Fruit fly (Drosophila melanogaster) whole organism, embryonic: Measurements from ENCODE around the gene att-ORFB.

Experiments
- Antp ChIP-seq: fragments of 200-800 bp; sonication (Bioruptor generic); optimal IDR thresholded peaks from 3 replicates; lab custom pipeline; 2016; ENCODE audit warnings: missing biosample characterization, missing genetic modification characterization
- B-H1 ChIP-seq: fragments of 200-800 bp; sonication (Bioruptor generic); IDR thresholded peaks from 3 replicates; pipeline ENCODE4 v1.3.6; 2022; ENCODE audit warnings: missing biosample characterization, missing genetic modification characterization
- CG10147 ChIP-seq: fragments of 200-800 bp; sonication (Bioruptor generic); optimal IDR thresholded peaks from 2 replicates; lab custom pipeline; 2019; ENCODE audit warnings: missing biosample characterization, mild to moderate bottlenecking, missing genetic modification characterization, moderate library complexity
- CG10321 ChIP-seq: fragments of 200-800 bp; sonication (Bioruptor generic); IDR thresholded peaks from 2 replicates; pipeline ENCODE4 v1.3.6; 2022; ENCODE audit warnings: missing biosample characterization, missing genetic modification characterization
- CG12391 ChIP-seq: fragments of 200-800 bp; sonication (Bioruptor generic); optimal IDR thresholded peaks from 3 replicates; lab custom pipeline; 2018; ENCODE audit warnings: missing biosample characterization, mild to moderate bottlenecking, missing genetic modification characterization, moderate library complexity
- CG13287 ChIP-seq: fragments of 200-800 bp; sonication (Bioruptor generic); IDR thresholded peaks from 2 replicates; pipeline ENCODE4 v1.3.6; 2022; ENCODE audit warnings: missing biosample characterization, missing genetic modification characterization; ENCODE audit not compliant: partially characterized antibody
- CG14441 ChIP-seq: fragments of 200-800 bp; sonication (Bioruptor generic); IDR thresholded peaks from 2 replicates; pipeline ENCODE4 v1.3.6; 2022; ENCODE audit warnings: missing biosample characterization, missing genetic modification characterization
- CG15011 ChIP-seq: fragments of 200-800 bp; sonication (Bioruptor generic); optimal IDR thresholded peaks from 3 replicates; lab custom pipeline; 2018; ENCODE audit warnings: missing biosample characterization, mild to moderate bottlenecking, missing genetic modification characterization
- CG15269 ChIP-seq: fragments of 200-800 bp; sonication (Bioruptor generic); optimal IDR thresholded peaks from 2 replicates; lab custom pipeline; 2018; ENCODE audit warnings: missing biosample characterization, mild to moderate bottlenecking, missing genetic modification characterization, moderate library complexity
- CG15696 ChIP-seq: fragments of 200-800 bp; sonication (Bioruptor generic); optimal IDR thresholded peaks from 2 replicates; lab custom pipeline; 2019; ENCODE audit warnings: missing biosample characterization, mild to moderate bottlenecking, missing genetic modification characterization, moderate library complexity
- CG1603 ChIP-seq: fragments of 200-800 bp; sonication (Bioruptor generic); optimal IDR thresholded peaks from 2 replicates; lab custom pipeline; 2019; ENCODE audit warnings: missing biosample characterization, mild to moderate bottlenecking, missing genetic modification characterization, moderate library complexity
- CG17829 ChIP-seq: fragments of 200-800 bp; optimal IDR thresholded peaks from 2 replicates; lab custom pipeline; 2019; ENCODE audit warnings: missing biosample characterization, mild to moderate bottlenecking, missing genetic modification characterization, moderate library complexity
- CG18011 ChIP-seq: fragments of 200-800 bp; sonication (Bioruptor generic); optimal IDR thresholded peaks from 2 replicates; lab custom pipeline; 2017; ENCODE audit warnings: missing biosample characterization, missing genetic modification characterization, mild to moderate bottlenecking, moderate library complexity, missing genotype
- CG2875 ChIP-seq: fragments of 200-800 bp; sonication (Bioruptor generic); optimal IDR thresholded peaks from 2 replicates; lab custom pipeline; 2017; ENCODE audit warnings: missing biosample characterization, mild to moderate bottlenecking, missing genetic modification characterization, missing genetic modification reagents
- CG30403 ChIP-seq: fragments of 200-800 bp; sonication (Bioruptor generic); optimal IDR thresholded peaks from 3 replicates; lab custom pipeline; 2016; ENCODE audit warnings: missing biosample characterization, missing genetic modification characterization
- CG34376 ChIP-seq: fragments of 200-800 bp; sonication (Bioruptor generic); optimal IDR thresholded peaks from 2 replicates; lab custom pipeline; 2018; ENCODE audit warnings: missing biosample characterization, mild to moderate bottlenecking, missing genetic modification characterization
- CG3847 ChIP-seq: fragments of 200-800 bp; sonication (Bioruptor generic); IDR thresholded peaks from 2 replicates; pipeline ENCODE4 v1.3.6; 2022; ENCODE audit warnings: missing biosample characterization, missing genetic modification characterization
- CG42726 ChIP-seq: fragments of 200-800 bp; sonication (Bioruptor generic); IDR thresholded peaks from 2 replicates; pipeline ENCODE4 v1.3.6; 2022; ENCODE audit warnings: missing biosample characterization, missing genetic modification characterization; ENCODE audit not compliant: partially characterized antibody
- CG4328 ChIP-seq: fragments of 200-800 bp; sonication (Bioruptor generic); optimal IDR thresholded peaks from 3 replicates; lab custom pipeline; 2017; ENCODE audit warnings: missing biosample characterization, missing genetic modification reagents, missing genetic modification characterization
- CG4820 ChIP-seq: fragments of 200-800 bp; sonication (Bioruptor generic); optimal IDR thresholded peaks from 3 replicates; lab custom pipeline; 2016; ENCODE audit warnings: missing biosample characterization, missing genetic modification characterization
- CG6175 ChIP-seq: fragments of 200-800 bp; sonication (Bioruptor generic); IDR thresholded peaks from 3 replicates; pipeline ENCODE4 v1.3.6; 2022; ENCODE audit warnings: missing biosample characterization, missing genetic modification characterization
- CG6654 ChIP-seq: fragments of 200-800 bp; sonication (Bioruptor generic); optimal IDR thresholded peaks from 2 replicates; lab custom pipeline; 2017; ENCODE audit warnings: missing biosample characterization, mild to moderate bottlenecking, missing genetic modification characterization
- CG8388 ChIP-seq: fragments of 200-800 bp; sonication (Bioruptor generic); optimal IDR thresholded peaks from 2 replicates; lab custom pipeline; 2019; ENCODE audit warnings: missing biosample characterization, mild to moderate bottlenecking, missing genetic modification characterization, moderate library complexity
- CG8478 ChIP-seq: fragments of >200 bp; optimal IDR thresholded peaks from 2 replicates; lab custom pipeline; 2018
- CG8944 ChIP-seq: fragments of 200-800 bp; sonication (Bioruptor generic); optimal IDR thresholded peaks from 3 replicates; lab custom pipeline; 2016; ENCODE audit warnings: missing biosample characterization, missing genetic modification characterization
- CHES-1-like ChIP-seq: fragments of 200-800 bp; sonication (Bioruptor generic); optimal IDR thresholded peaks from 2 replicates; lab custom pipeline; 2016; ENCODE audit warnings: missing biosample characterization, missing genetic modification characterization
- D ChIP-seq, 2 experiments: fragments of 200-800 bp in 1 of 2; fragments of >200 bp in 1 of 2; sonication (Bioruptor generic) in 1 of 2; optimal IDR thresholded peaks; 2 replicates in 1 of 2; 3 replicates in 1 of 2; lab custom pipeline; 2017; ENCODE audit warnings: mild to moderate bottlenecking in 1 of 2, missing biosample characterization in 1 of 2, missing genetic modification characterization in 1 of 2, missing genetic modification reagents in 1 of 2
- Dp ChIP-seq: fragments of 200-800 bp; sonication (Bioruptor generic); optimal IDR thresholded peaks from 2 replicates; lab custom pipeline; 2018; ENCODE audit warnings: missing biosample characterization, mild to moderate bottlenecking, missing genetic modification characterization, moderate library complexity
- Fer2 ChIP-seq: fragments of 200-800 bp; sonication (Bioruptor generic); optimal IDR thresholded peaks from 2 replicates; lab custom pipeline; 2018; ENCODE audit warnings: missing biosample characterization, mild to moderate bottlenecking, missing genetic modification characterization, moderate library complexity
- Med ChIP-seq: fragments of 200-800 bp; sonication (Bioruptor generic); peaks from one replicate; lab custom pipeline; 2016; ENCODE audit warnings: missing biosample characterization, missing genetic modification characterization, mild to moderate bottlenecking, inconsistent platforms, moderate library complexity
- Mrtf ChIP-seq: fragments of 200-800 bp; sonication (Bioruptor generic); IDR thresholded peaks from 3 replicates; pipeline ENCODE4 v1.3.6; 2022; ENCODE audit warnings: missing biosample characterization, missing genetic modification characterization
- NfI ChIP-seq: fragments of 200-800 bp; sonication (Bioruptor generic); optimal IDR thresholded peaks from 3 replicates; lab custom pipeline; 2018; ENCODE audit warnings: missing biosample characterization, mild to moderate bottlenecking, missing genetic modification characterization, moderate library complexity
- Trl ChIP-seq, 3 experiments: fragments of >200 bp in 2 of 3; fragments of 200-800 bp in 1 of 3; sonication (Bioruptor generic) in 1 of 3; optimal IDR thresholded peaks; 2 replicates in 1 of 3; 3 replicates in 2 of 3; lab custom pipeline; 2016 to 2017; ENCODE audit warnings: missing biosample characterization in 1 of 3, missing genetic modification characterization in 1 of 3
- bowl ChIP-seq: fragments of 200-800 bp; sonication (Bioruptor generic); IDR thresholded peaks from 2 replicates; pipeline ENCODE4 v1.3.6; 2022; ENCODE audit warnings: missing biosample characterization, missing genetic modification characterization
- br ChIP-seq: fragments of >200 bp; optimal IDR thresholded peaks from 2 replicates; lab custom pipeline; 2017
- crol ChIP-seq: fragments of 200-800 bp; sonication (Bioruptor generic); IDR thresholded peaks from 2 replicates; pipeline ENCODE4 v1.3.6; 2022; ENCODE audit warnings: missing biosample characterization, missing genetic modification characterization
- exex ChIP-seq: fragments of 200-800 bp; sonication (Bioruptor generic); optimal IDR thresholded peaks from 4 replicates; lab custom pipeline; 2018; ENCODE audit warnings: missing biosample characterization, mild to moderate bottlenecking, missing genetic modification characterization, moderate library complexity
- gcm2 ChIP-seq: fragments of 200-800 bp; sonication (Bioruptor generic); optimal IDR thresholded peaks from 2 replicates; lab custom pipeline; 2016; ENCODE audit warnings: missing biosample characterization, missing genetic modification characterization
- ham ChIP-seq: fragments of 200-800 bp; sonication (Bioruptor generic); IDR thresholded peaks from 2 replicates; pipeline ENCODE4 v1.3.6; 2022; ENCODE audit warnings: missing biosample characterization, missing genetic modification characterization
- kah ChIP-seq: fragments of 200-800 bp; sonication (Bioruptor generic); optimal IDR thresholded peaks from 2 replicates; lab custom pipeline; 2018; ENCODE audit warnings: missing biosample characterization, mild to moderate bottlenecking, missing genetic modification characterization
- kay ChIP-seq: fragments of 200-800 bp; sonication (Bioruptor generic); optimal IDR thresholded peaks from 2 replicates; lab custom pipeline; 2016; ENCODE audit warnings: missing biosample characterization, missing genetic modification characterization
- mirr ChIP-seq: fragments of 200-800 bp; sonication (Bioruptor generic); optimal IDR thresholded peaks from 3 replicates; lab custom pipeline; 2018; ENCODE audit warnings: missing biosample characterization, mild to moderate bottlenecking, missing genetic modification characterization
- mld ChIP-seq: fragments of 200-800 bp; sonication (Bioruptor generic); IDR thresholded peaks from 3 replicates; pipeline ENCODE4 v1.3.6; 2022; ENCODE audit warnings: missing biosample characterization, missing genetic modification characterization; ENCODE audit not compliant: partially characterized antibody
- pan ChIP-seq, 4 experiments: fragments of >200 bp in 3 of 4; fragments of 200-800 bp in 1 of 4; sonication (Bioruptor generic) in 1 of 4; optimal IDR thresholded peaks in 3 of 4; IDR thresholded peaks in 1 of 4; 2 replicates each; pipeline versions ENCODE4 v1.3.6 to Lab custom; 2017 to 2022; ENCODE audit warnings: missing biosample characterization in 2 of 4, missing genetic modification characterization in 2 of 4, mixed read lengths in 1 of 4
- scrt ChIP-seq: fragments of 200-800 bp; sonication (Bioruptor generic); optimal IDR thresholded peaks from 2 replicates; lab custom pipeline; 2018; ENCODE audit warnings: missing biosample characterization, mild to moderate bottlenecking, missing genetic modification characterization, moderate library complexity
- sd ChIP-seq: fragments of 200-800 bp; sonication (Bioruptor generic); optimal IDR thresholded peaks from 3 replicates; lab custom pipeline; 2018; ENCODE audit warnings: missing biosample characterization, mild to moderate bottlenecking, missing genetic modification characterization, moderate library complexity
- shn ChIP-seq: fragments of 200-800 bp; sonication (Bioruptor generic); optimal IDR thresholded peaks from 3 replicates; lab custom pipeline; 2016; ENCODE audit warnings: missing biosample characterization, missing genetic modification characterization
- tll ChIP-seq, 2 experiments: fragments of 200-800 bp in 1 of 2; fragments of >200 bp in 1 of 2; sonication (Bioruptor generic) in 1 of 2; optimal IDR thresholded peaks; 2 replicates each; lab custom pipeline; 2017 to 2019; ENCODE audit warnings: missing biosample characterization in 2 of 2, missing genetic modification characterization in 2 of 2, mild to moderate bottlenecking in 1 of 2, moderate library complexity in 1 of 2

Gene att-ORFB

DNA sequence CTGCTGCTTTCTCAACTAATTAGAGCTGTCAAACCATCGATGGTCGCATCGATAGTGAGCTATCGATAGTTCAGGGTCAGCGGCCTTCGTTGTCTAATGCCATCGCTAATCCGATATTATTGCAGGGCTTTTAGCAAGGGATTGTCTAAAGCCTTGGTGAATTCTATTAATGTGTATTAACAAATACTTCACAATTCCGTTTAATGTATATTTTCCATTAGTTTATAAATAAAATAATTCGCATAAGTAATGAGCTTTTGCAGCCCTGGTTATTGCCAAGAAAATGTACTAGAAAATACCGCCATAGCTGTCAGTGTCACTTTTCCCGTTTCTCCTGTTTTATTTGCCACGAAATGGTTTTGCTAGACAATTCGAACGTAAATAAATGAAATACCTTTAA, 25.6 kb upstream of the att-ORFB start, which contains the start of the genes EloB and Srp14 (continued):
- TF ChIP-seq mld (peak; percentile 92), Dp (GFP tag; lab: Kevin White, UChicago) (peak; percentile 44), exex (no peak), crol (peak; percentile 52; the same call in 1 of the 2 replicates), mirr (GFP tag; lab: Kevin White, UChicago) (peak; percentile 51), gcm2 (GFP tag; lab: Kevin White, UChicago) (no peak), CG2875 (peak; percentile 42), sd (no peak), CG6654 (GFP tag; lab: Kevin White, UChicago) (no peak), Antp (peak; percentile 83), pan (optimal IDR thresholded peaks at IDR 0.05; lab: Kevin White, UChicago) (no peak), pan (GFP tag; optimal IDR thresholded peaks at IDR 0.05 in 1 of 2, IDR thresholded peaks at IDR 0.05 in 1 of 2) (peak in 1 of 2 experiments; percentile 70), CG30403 (GFP tag; lab: Kevin White, UChicago) (peak; percentile 90), CG4328 (GFP tag; lab: Kevin White, UChicago) (peak; percentile 65), kay (GFP tag; lab: Kevin White, UChicago) (peak; percentile 63), CG3847 (peak; percentile 87), B-H1 (GFP tag; lab: Robert Waterston, UW) (peak; percentile 43; the same call in 2 of the 3 replicates), Mrtf (GFP tag; lab: Robert Waterston, UW) (peak; percentile 64; the same call in 2 of the 3 replicates), Fer2 (tag; lab: Kevin White, UChicago) (peak; percentile 84), scrt (GFP tag; lab: Kevin White, UChicago) (peak; percentile 71), CG8944 (GFP tag; lab: Kevin White, UChicago) (peak; percentile 57), Trl (optimal IDR thresholded peaks at IDR 0.05; lab: Kevin White, UChicago) (no peak), Trl (GFP tag; optimal IDR thresholded peaks at IDR 0.05; lab: Kevin White, UChicago) (peak; percentile 69), CG8388 (peak; percentile 77), CG13287 (GFP tag; lab: Robert Waterston, UW) (peak; percentile 98), CG18011 (GFP tag; lab: Kevin White, UChicago) (peak; percentile 66), CG8478 (lab: Kevin White, UChicago) (no peak), bowl (GFP tag; lab: Robert Waterston, UW) (peak; percentile 18; the same call in 1 of the 2 replicates), tll (GFP tag; optimal IDR thresholded peaks at IDR 0.05; lab: Kevin White, UChicago) (peak in 1 of 2 experiments; percentile 28), D (optimal IDR thresholded peaks at IDR 0.05; lab: Kevin White, UChicago) (no peak), D (GFP tag; optimal IDR thresholded peaks at IDR 0.05; lab: Kevin White, UChicago) (peak; percentile 24), CG10147 (GFP tag; lab: Kevin White, UChicago) (peak; percentile 84), CG4820 (peak; percentile 69), CG34376 (GFP tag; lab: Kevin White, UChicago) (peak; percentile 75), Med (GFP tag; lab: Kevin White, UChicago) (peak; percentile 98), CG1603 (tag; lab: Kevin White, UChicago) (peak; percentile 85), CG10321 (GFP tag; lab: Robert Waterston, UW) (no peak), kah (GFP tag; lab: Kevin White, UChicago) (peak; percentile 18), CG15011 (no peak), CG14441 (peak; percentile 69), ham (GFP tag; lab: Robert Waterston, UW) (no peak), CG6175 (GFP tag; lab: Robert Waterston, UW) (0 out of 3 replicates have a peak, but pooled peaks have one; percentile 28), CHES-1-like (GFP tag; lab: Kevin White, UChicago) (peak; percentile 86), CG12391 (tag; lab: Kevin White, UChicago) (peak; percentile 92), br (lab: Kevin White, UChicago) (no peak), NfI (peak; percentile 77), CG42726 (GFP tag; lab: Robert Waterston, UW) (peak; percentile 95), CG15269 (tag; lab: Kevin White, UChicago) (no peak), CG15696 (tag; lab: Kevin White, UChicago) (peak; percentile 87), CG17829 (tag; lab: Kevin White, UChicago) (peak; percentile 90), shn (GFP tag; lab: Kevin White, UChicago) (peak; percentile 70)
